Worm (Caenorhabditis elegans): ENCODE measurements around the gene cdc-42.

DNA sequence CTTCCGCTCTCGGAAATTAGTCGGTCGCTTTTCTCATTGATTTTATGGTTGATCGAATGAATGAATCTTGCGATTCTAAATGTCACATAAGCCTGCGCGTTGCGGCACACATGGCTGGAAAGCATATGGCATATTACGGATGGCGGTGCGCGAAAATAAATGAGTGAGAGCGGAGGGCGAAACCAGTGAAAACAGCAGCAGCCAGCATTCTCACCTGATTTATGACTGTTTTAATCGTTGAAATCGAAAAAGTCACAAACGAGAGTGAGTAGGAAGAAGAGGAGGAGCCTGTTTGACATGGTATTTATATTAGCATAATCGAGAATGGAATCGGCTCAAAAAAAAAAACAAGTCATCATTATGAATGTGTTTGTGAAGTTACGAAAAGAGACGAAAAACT, 8.0 kb downstream of the cdc-42 start:
- TF ChIP-seq W03F9.2 (tag; optimal IDR thresholded peaks at IDR 0.05): no peak
- no peak for TF ChIP-seq dao-5 (tag; optimal IDR thresholded peaks at IDR 0.05)

All from whole organism, L4/young adult.